Worm (Caenorhabditis elegans): ENCODE data around the gene F38B2.4.
A peak's percentile ranks its signal among the peaks of the same experiment; 100 is the strongest.

The F38B2.4 gene

DNA sequence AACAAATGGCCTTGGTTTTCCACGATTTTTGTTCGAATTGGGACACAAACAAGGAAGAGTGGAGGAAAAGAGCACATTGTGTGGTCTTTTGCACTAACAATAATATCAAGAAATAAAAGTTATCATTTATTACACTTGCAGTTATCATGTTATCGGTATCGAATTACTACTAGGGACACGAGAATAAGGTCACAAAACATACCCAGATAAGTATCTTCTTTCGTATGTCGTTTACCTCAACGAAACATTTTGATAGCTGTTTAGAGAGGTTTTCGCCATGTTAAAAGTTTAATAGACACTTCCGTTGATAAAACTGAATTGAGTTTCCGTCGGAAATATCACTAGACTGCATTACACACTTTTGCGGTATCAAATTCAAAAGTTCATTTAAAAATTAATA lies 36.5 kb downstream of the F38B2.4 start:
- TF ChIP-seq eor-1 (tag; optimal IDR thresholded peaks at IDR 0.05) = no peak
- no peak for TF ChIP-seq ZK546.5 (tag; optimal IDR thresholded peaks at IDR 0.05)
- TF ChIP-seq pqm-1 (tag; optimal IDR thresholded peaks at IDR 0.05) = peak; percentile 19
- no peak for TF ChIP-seq ztf-11 (tag; optimal IDR thresholded peaks at IDR 0.05)
- TF ChIP-seq nhr-76 (tag; optimal IDR thresholded peaks at IDR 0.05) = no peak
- TF ChIP-seq ceh-9 (tag; optimal IDR thresholded peaks at IDR 0.05) = no peak
- TF ChIP-seq fos-1 (tag; optimal IDR thresholded peaks at IDR 0.05) = no peak
- TF ChIP-seq elt-2 (tag; optimal IDR thresholded peaks at IDR 0.05) = peak; percentile 42

DNA sequence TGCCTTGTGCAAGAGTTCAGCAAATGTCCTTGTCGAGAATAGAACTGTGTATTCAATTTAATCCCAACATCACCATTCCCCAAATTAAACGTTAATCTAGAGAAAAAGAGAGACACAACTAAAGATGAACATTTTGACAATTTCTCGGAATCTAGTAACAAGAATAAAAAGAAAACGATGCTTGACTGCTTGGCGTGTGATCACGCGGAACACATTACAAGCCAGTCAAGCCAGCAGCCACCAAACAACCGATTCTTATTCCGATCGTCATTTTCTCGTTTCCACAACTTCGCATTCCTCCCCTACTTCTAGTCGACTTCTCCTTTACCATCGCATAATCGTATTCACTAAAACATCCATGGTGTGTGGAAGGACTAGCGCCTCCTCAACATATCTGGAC lies 38.1 kb downstream of the F38B2.4 start:
- TF ChIP-seq nhr-23 (tag; optimal IDR thresholded peaks at IDR 0.05) (peak; percentile 25), nhr-12 (tag; optimal IDR thresholded peaks at IDR 0.05) (no peak), egl-5 (tag; optimal IDR thresholded peaks at IDR 0.05) (peak; percentile 19), tbx-2 (tag; optimal IDR thresholded peaks at IDR 0.05) (no peak)

DNA sequence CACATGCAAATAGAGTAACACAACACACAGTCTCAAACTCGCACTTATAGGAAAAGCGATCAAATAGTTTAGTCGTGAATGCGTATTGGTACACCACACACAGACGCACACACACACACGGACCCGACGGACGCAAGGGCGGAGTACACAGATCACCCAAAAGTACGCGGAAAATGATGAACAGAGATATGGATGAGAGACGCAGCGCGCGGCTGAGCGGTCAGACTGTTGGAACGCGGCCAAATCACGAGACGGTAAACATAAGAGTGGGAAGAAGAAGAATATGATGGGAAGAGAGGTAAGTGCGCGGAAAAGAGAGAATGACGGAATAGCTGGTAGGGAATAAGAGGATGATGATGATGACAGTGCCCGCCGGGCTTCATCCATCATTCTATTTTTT lies 39.4 kb downstream of the F38B2.4 start:
- TF ChIP-seq fkh-2 (tag; optimal IDR thresholded peaks at IDR 0.05) (no peak), aly-2 (tag; optimal IDR thresholded peaks at IDR 0.05) (no peak), eor-1 (tag; optimal IDR thresholded peaks at IDR 0.05) (no peak), elt-3 (tag; optimal IDR thresholded peaks at IDR 0.05) (no peak), nhr-237 (tag; optimal IDR thresholded peaks at IDR 0.05) (no peak), lin-39 (tag; optimal IDR thresholded peaks at IDR 0.05) (no peak), lin-15B (tag; optimal IDR thresholded peaks at IDR 0.05) (peak; percentile 9), ama-1 (optimal IDR thresholded peaks at IDR 0.05) (no peak), mdl-1 (tag; optimal IDR thresholded peaks at IDR 0.05) (no peak), daf-12 (tag; optimal IDR thresholded peaks at IDR 0.05) (no peak), skn-1 (tag; optimal IDR thresholded peaks at IDR 0.05) (no peak), ceh-82 (tag; optimal IDR thresholded peaks at IDR 0.05) (no peak), ceh-16 (tag; optimal IDR thresholded peaks at IDR 0.05) (no peak), nfya-1 (tag; optimal IDR thresholded peaks at IDR 0.05; ENCODE audit: insufficient read depth) (peak; percentile 30), sea-2 (GFP tag; optimal IDR thresholded peaks at IDR 0.05) (no peak), unc-39 (tag; optimal IDR thresholded peaks at IDR 0.05) (no peak), pqm-1 (tag; optimal IDR thresholded peaks at IDR 0.05) (no peak), nhr-43 (tag; optimal IDR thresholded peaks at IDR 0.05; ENCODE audit: poor library complexity, severe bottlenecking) (peak; percentile 82), hmg-11 (tag; optimal IDR thresholded peaks at IDR 0.05) (no peak), fkh-10 (GFP tag; optimal IDR thresholded peaks at IDR 0.05) (no peak), nhr-25 (tag; optimal IDR thresholded peaks at IDR 0.05) (peak; percentile 67), ztf-4 (tag; optimal IDR thresholded peaks at IDR 0.05) (no peak), ztf-11 (tag; optimal IDR thresholded peaks at IDR 0.05) (no peak), pha-4 (tag; optimal IDR thresholded peaks at IDR 0.05) (peak; percentile 49), unc-62 (GFP tag; optimal IDR thresholded peaks at IDR 0.05) (no peak), nhr-23 (tag; optimal IDR thresholded peaks at IDR 0.05) (peak; percentile 87), fos-1 (tag; optimal IDR thresholded peaks at IDR 0.05) (no peak), jun-1 (tag; optimal IDR thresholded peaks at IDR 0.05) (no peak), lsy-12 (tag; optimal IDR thresholded peaks at IDR 0.05) (no peak), nhr-76 (tag; optimal IDR thresholded peaks at IDR 0.05) (no peak), zag-1 (tag; optimal IDR thresholded peaks at IDR 0.05) (no peak), elt-2 (tag; optimal IDR thresholded peaks at IDR 0.05) (no peak), nhr-77 (tag; optimal IDR thresholded peaks at IDR 0.05) (no peak), ZK546.5 (tag; optimal IDR thresholded peaks at IDR 0.05) (no peak), nhr-67 (tag; optimal IDR thresholded peaks at IDR 0.05) (no peak), R02D3.7 (tag; optimal IDR thresholded peaks at IDR 0.05) (no peak), ceh-9 (tag; optimal IDR thresholded peaks at IDR 0.05) (no peak), tbx-2 (tag; optimal IDR thresholded peaks at IDR 0.05) (peak; percentile 43), nhr-28 (tag; optimal IDR thresholded peaks at IDR 0.05) (no peak), ceh-28 (tag; optimal IDR thresholded peaks at IDR 0.05) (no peak), mml-1 (tag; optimal IDR thresholded peaks at IDR 0.05) (no peak), elt-1 (tag; optimal IDR thresholded peaks at IDR 0.05) (no peak), nhr-11 (tag; optimal IDR thresholded peaks at IDR 0.05) (no peak)
